Worm (Caenorhabditis elegans) whole organism, L2 larva: ENCODE measurements around the gene mtrf-1L.
"Not testable (repeated sequence)": the region's sequence is repeated elsewhere in the genome, so short reads cannot be mapped to it uniquely, and the experiment has no call there.

Experiments
- ama-1 ChIP-seq: fragments of 150-350 bp; optimal IDR thresholded peaks from 2 replicates; lab custom pipeline; 2018; ENCODE audit warnings: inconsistent platforms
- blmp-1 ChIP-seq: sonication (generic microtip); optimal IDR thresholded peaks from 2 replicates; lab custom pipeline; 2017; ENCODE audit warnings: missing genetic modification characterization, mild to moderate bottlenecking, missing compliant biosample characterization, antibody characterized with exemption, moderate library complexity; ENCODE audit not compliant: insufficient read depth
- ceh-82 ChIP-seq: fragments of 150-350 bp; optimal IDR thresholded peaks from 2 replicates; lab custom pipeline; 2014; ENCODE audit warnings: missing biosample characterization, missing genetic modification characterization
- dmd-4 ChIP-seq: sonication (generic microtip); optimal IDR thresholded peaks from 2 replicates; lab custom pipeline; 2017; ENCODE audit warnings: missing biosample characterization, missing genetic modification characterization
- elt-3 ChIP-seq: sonication (generic microtip); optimal IDR thresholded peaks from 2 replicates; lab custom pipeline; 2017; ENCODE audit warnings: missing biosample characterization, missing genetic modification characterization
- lin-13 ChIP-seq: fragments of 150-350 bp; optimal IDR thresholded peaks from 2 replicates; lab custom pipeline; 2014; ENCODE audit warnings: missing biosample characterization, missing genetic modification reagents, missing genetic modification characterization
- mab-5 ChIP-seq: fragments of 150-350 bp; optimal IDR thresholded peaks from 2 replicates; lab custom pipeline; 2014; ENCODE audit warnings: missing biosample characterization, missing genetic modification characterization
- mdl-1 ChIP-seq, 2 experiments: fragments of 150-350 bp in 1 of 2; sonication (generic microtip) in 1 of 2; optimal IDR thresholded peaks; 2 replicates each; lab custom pipeline; 2017; ENCODE audit warnings: missing biosample characterization in 2 of 2, missing genetic modification characterization in 2 of 2
- nhr-12 ChIP-seq: fragments of 150-350 bp; optimal IDR thresholded peaks from 2 replicates; lab custom pipeline; 2014; ENCODE audit warnings: missing biosample characterization, missing genetic modification characterization
- skn-1 ChIP-seq: sonication (generic microtip); optimal IDR thresholded peaks from 2 replicates; lab custom pipeline; 2017; ENCODE audit warnings: missing biosample characterization, missing genetic modification characterization
- unc-39 ChIP-seq: fragments of 150-350 bp; optimal IDR thresholded peaks from 2 replicates; lab custom pipeline; 2014; ENCODE audit warnings: missing biosample characterization, missing genetic modification characterization
- zag-1 ChIP-seq: fragments of 150-350 bp; optimal IDR thresholded peaks from 2 replicates; lab custom pipeline; 2014; ENCODE audit warnings: missing biosample characterization, missing genetic modification characterization
- ztf-11 ChIP-seq: sonication (generic microtip); optimal IDR thresholded peaks from 2 replicates; lab custom pipeline; 2017; ENCODE audit warnings: missing biosample characterization, missing genetic modification characterization
- ztf-4 ChIP-seq: fragments of 150-350 bp; optimal IDR thresholded peaks from 2 replicates; lab custom pipeline; 2014; ENCODE audit warnings: missing biosample characterization, missing genetic modification characterization

- not testable (repeated sequence) for TF ChIP-seq ztf-4 (tag; lab: Kevin White, UChicago); mdl-1 (tag; optimal IDR thresholded peaks at IDR 0.05; lab: Kevin White, UChicago); unc-39; blmp-1 (tag; lab: Kevin White, UChicago); nhr-12; ceh-82 (tag; lab: Kevin White, UChicago); skn-1 (tag; lab: Kevin White, UChicago); ztf-11 (tag; lab: Kevin White, UChicago); lin-13; dmd-4 (tag; lab: Kevin White, UChicago); ama-1 (lab: Kevin White, UChicago); zag-1; mab-5 (tag; lab: Kevin White, UChicago); elt-3 (tag; lab: Kevin White, UChicago)
Observed at ce11 chrIV:5226552-5226951, 39.6 kb downstream of the mtrf-1L start, which contains the start of gene nsph-4.1.
